Fruit fly (Drosophila melanogaster): ENCODE data around the gene dpr8.
"Not testable (repeated sequence)": the region's sequence is repeated elsewhere in the genome, so short reads cannot be mapped to it uniquely, and the experiment has no call there.

dpr8 gene

DNA sequence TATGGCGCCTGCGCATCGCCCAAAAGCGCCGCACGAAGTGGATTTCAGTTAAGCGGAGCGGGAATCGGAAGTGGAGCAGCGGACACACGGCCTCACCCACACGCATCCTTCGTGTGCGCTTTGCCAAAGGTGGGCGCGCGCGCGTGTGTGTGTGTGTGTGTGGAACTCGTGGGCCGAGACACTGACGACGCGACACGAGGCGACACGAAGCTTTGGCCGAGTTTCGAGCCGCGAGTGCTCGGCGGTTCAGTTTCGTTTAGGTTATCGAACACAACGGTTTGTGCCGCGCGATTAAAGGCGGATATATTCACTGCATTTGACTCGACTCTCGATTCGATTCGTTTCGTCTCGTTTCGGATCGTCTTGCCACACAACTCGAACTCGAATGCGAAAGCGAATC lies at the start of gene dpr8:
Gene dpr8 (plus strand): TSS at position 264 of the 400 bp plus-strand sequence.
- no peak for TF ChIP-seq CG17801 (GFP tag; optimal IDR thresholded peaks at IDR 0.05; ENCODE audit: partially characterized antibody)

dm6 chrX:14277435-14277834 lies 44.6 kb upstream of the dpr8 start, which contains the start of gene Muc12Ea:
TSS of gene Muc12Ea (plus strand) at chrX:14277735.
- TF ChIP-seq CG17801 (GFP tag; optimal IDR thresholded peaks at IDR 0.05; ENCODE audit: partially characterized antibody): no peak

dm6 chrX:14289293-14289692 lies 32.7 kb upstream of the dpr8 start, which contains the start of gene CG9400:
TSS of gene CG9400 (minus strand) at chrX:14289393.
- no peak for TF ChIP-seq CG17801 (GFP tag; optimal IDR thresholded peaks at IDR 0.05; ENCODE audit: partially characterized antibody)

- TF ChIP-seq CG17801 (GFP tag; optimal IDR thresholded peaks at IDR 0.05; ENCODE audit: partially characterized antibody): not testable (repeated sequence)
Measured at dm6 chrX:14315483-14315882, 6.5 kb upstream of the dpr8 start, which contains the start of gene betaNACtes2. TSS of gene betaNACtes2 (minus strand) at chrX:14315583.

DNA sequence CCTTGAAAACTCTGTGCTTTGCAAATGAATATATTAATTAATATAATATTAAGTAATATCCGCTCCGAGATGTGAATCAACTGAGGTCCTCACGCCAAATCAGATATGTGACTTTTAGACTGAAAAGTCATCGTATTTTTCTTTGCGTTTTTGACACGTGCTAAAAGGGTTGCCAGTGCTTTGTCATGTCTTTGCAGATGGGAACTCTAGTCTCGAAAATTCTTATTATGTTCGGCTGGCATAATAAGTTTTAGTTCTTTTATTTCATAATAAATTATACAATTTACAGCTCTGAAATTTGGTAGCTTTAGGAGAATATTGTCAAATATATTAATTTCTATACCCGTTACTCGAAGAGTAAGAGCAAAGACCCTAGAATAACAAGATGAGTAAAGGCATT lies 5.0 kb upstream of the dpr8 start, which contains the start of gene betaNACtes6:
Gene betaNACtes6 (minus strand): TSS at position 101 of the 400 bp plus-strand sequence.
- TF ChIP-seq CG17801 (GFP tag; optimal IDR thresholded peaks at IDR 0.05; ENCODE audit: partially characterized antibody): not testable (repeated sequence)

dm6 chrX:14331490-14332182 lies 9.6 kb downstream of the dpr8 start:
- no peak for TF ChIP-seq CG17801 (GFP tag; optimal IDR thresholded peaks at IDR 0.05; ENCODE audit: partially characterized antibody)

dm6 chrX:14332243-14332642 lies 10.2 kb downstream of the dpr8 start:
- TF ChIP-seq CG17801 (GFP tag; optimal IDR thresholded peaks at IDR 0.05; ENCODE audit: partially characterized antibody): no peak

DNA sequence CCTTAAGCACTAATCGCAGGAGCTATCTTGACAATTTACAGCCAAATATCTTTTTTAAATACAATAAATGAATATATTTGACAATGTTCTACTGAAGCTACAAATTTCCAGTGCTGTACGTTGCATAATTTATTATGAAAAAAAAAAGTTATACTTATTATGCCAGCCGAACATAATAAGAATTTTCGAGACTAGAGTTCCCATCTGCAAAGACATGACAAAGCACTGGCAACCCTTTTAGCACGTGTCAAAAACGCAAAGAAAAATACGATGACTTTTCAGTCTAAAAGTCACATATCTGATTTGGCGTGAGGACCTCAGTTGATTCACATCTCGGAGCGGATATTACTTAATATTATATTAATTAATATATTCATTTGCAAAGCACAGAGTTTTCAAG lies 56.5 kb downstream of the dpr8 start, which contains the start of gene betaNACtes3:
Gene betaNACtes3 (plus strand): TSS at position 301 of the 400 bp plus-strand sequence.
- not testable (repeated sequence) for TF ChIP-seq CG17801 (GFP tag; optimal IDR thresholded peaks at IDR 0.05; ENCODE audit: partially characterized antibody)

- not testable (repeated sequence) for TF ChIP-seq CG17801 (GFP tag; optimal IDR thresholded peaks at IDR 0.05; ENCODE audit: partially characterized antibody)
Measured at dm6 chrX:14380051-14380450, 58.0 kb downstream of the dpr8 start, which contains the start of gene betaNACtes4. TSS of gene betaNACtes4 (plus strand) at chrX:14380351.

DNA sequence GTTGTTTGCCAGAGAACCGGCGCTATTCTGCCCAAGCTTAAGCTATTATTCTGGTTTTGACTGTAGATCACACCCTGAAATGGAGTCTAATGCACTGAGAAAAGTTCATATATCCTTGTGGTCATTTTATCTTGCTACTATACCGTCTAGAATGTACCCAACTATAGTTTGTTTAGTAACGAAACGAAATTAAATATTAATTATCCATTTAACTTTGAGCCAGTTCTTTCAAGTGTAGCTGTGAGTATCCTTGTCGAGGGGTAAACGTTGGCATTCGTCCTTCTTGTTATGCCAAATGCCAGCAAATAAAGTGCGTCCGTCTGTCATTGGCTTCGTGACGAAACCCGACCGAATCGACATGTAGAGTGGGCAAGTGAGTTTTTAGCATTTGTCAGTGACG lies 124.8 kb downstream of the dpr8 start:
- no peak for TF ChIP-seq CG17801 (GFP tag; optimal IDR thresholded peaks at IDR 0.05; ENCODE audit: partially characterized antibody)

dm6 chrX:14480020-14480419 lies 158.0 kb downstream of the dpr8 start, which contains the start of gene CG9411:
TSS of gene CG9411 (minus strand) at chrX:14480086.
- TF ChIP-seq CG17801 (GFP tag; optimal IDR thresholded peaks at IDR 0.05; ENCODE audit: partially characterized antibody): no peak

DNA sequence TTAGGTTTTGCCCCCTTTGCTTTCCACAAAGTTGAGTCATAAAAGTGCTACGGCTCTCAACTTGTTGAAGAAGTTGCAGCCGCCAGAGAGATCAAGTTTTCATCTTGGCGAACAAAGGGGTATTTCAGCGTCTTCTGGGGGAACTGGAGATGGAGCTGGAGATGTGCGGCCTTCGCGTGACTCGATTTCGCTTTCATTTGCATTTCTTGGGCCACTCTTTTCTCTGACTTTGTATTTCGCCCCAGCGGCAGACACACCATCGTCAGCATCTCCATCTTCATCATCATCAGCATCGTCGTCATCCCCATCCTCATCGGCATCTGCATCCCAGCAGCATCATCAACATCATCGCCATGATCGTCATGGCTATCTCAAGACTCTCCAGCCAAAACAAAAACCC lies 159.2 kb downstream of the dpr8 start:
- TF ChIP-seq CG17801 (GFP tag; optimal IDR thresholded peaks at IDR 0.05; ENCODE audit: partially characterized antibody): no peak

dm6 chrX:14481607-14482006 lies 159.6 kb downstream of the dpr8 start:
- TF ChIP-seq CG17801 (GFP tag; optimal IDR thresholded peaks at IDR 0.05; ENCODE audit: partially characterized antibody): no peak

dm6 chrX:14483521-14484031 lies 161.6 kb downstream of the dpr8 start:
- no peak for TF ChIP-seq CG17801 (GFP tag; optimal IDR thresholded peaks at IDR 0.05; ENCODE audit: partially characterized antibody)

DNA sequence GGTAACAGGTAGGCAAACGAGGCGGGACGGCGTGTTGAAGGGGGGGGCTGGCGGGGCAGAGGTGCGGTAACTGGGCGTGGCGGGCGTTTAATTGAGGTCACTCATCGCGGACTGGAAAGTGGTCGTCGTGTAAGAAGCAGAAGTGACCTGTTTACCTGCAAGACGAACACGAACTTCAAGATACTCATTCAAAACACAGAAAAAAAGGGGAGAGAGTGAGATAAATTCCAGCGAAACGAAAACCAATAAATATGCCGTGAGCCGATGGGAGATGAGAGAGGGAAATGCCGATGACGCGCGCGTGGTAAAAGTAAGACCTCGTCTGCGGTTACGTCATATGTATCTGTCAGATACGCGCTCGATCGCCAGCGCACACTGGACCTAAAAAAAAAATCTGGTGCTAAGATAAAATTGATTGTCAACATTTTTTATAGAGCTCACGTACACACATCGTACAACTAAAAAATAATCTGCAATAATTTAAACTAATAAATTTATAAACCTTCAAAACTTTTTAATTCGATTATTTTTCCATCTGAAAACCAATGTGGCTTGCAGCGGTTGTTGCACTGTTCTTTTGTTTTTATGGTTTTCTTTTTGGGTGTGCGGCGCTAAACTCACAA lies 171.9 kb downstream of the dpr8 start:
- TF ChIP-seq CG17801 (GFP tag; optimal IDR thresholded peaks at IDR 0.05; ENCODE audit: partially characterized antibody): no peak

dm6 chrX:14495835-14496234 lies 173.8 kb downstream of the dpr8 start, which contains the start of gene CG12540:
TSS of gene CG12540 (plus strand) at chrX:14496135.
- TF ChIP-seq CG17801 (GFP tag; optimal IDR thresholded peaks at IDR 0.05; ENCODE audit: partially characterized antibody): no peak
